Fruit fly (Drosophila melanogaster) Kc167 (cell line): Measurements from ENCODE around the gene CG8563.

Experiments
- Myc ChIP-seq: fragments of >200 bp; optimal IDR thresholded peaks from 2 replicates; lab custom pipeline; 2017; ENCODE audit warnings: missing external identifiers
- Sin3A ChIP-seq: fragments of >200 bp; optimal IDR thresholded peaks from 2 replicates; lab custom pipeline; 2018; ENCODE audit warnings: missing external identifiers
- h ChIP-seq: fragments of >200 bp; optimal IDR thresholded peaks from 3 replicates; lab custom pipeline; 2018; ENCODE audit warnings: missing external identifiers
- insv ChIP-seq: fragments of >200 bp; optimal IDR thresholded peaks from 3 replicates; lab custom pipeline; 2018; ENCODE audit warnings: missing external identifiers
- psq ChIP-seq: fragments of >200 bp; optimal IDR thresholded peaks from 2 replicates; lab custom pipeline; 2017; ENCODE audit warnings: missing external identifiers
- ttk ChIP-seq: sonication (Bioruptor generic); optimal IDR thresholded peaks from 2 replicates; lab custom pipeline; 2017; ENCODE audit warnings: missing external identifiers

CG8563 gene

DNA sequence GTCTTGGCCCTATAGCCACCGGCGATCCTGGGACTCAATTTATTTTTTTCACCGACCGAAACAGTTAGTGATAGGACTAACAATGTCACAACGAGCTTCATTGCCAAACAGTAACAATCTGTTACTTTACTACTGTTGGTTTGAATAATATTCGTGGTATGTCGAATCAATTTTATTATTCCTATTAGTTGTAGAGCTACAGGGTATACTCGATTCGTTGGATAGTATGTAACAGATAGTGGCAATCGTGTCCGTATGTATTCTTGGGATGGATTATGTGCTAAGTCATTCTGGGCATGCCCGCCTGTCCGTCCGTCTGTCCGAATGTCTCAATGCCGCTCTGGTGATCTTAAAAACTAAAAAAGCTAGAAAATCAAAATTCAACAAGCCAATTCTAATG lies 48.8 kb downstream of the CG8563 start, which contains the start of gene sphinx1:
Gene sphinx1, minus strand, starts transcription at position 101 of the 400 bp plus-strand sequence.
- no peak for TF ChIP-seq Sin3A (lab: Kevin White, UChicago)
- TF ChIP-seq psq (lab: Kevin White, UChicago) = no peak
- no peak for TF ChIP-seq h (lab: Kevin White, UChicago)
- no peak for TF ChIP-seq insv (lab: Kevin White, UChicago)
- no peak for TF ChIP-seq ttk (lab: Kevin White, UChicago)
- no peak for TF ChIP-seq Myc (lab: Kevin White, UChicago)

DNA sequence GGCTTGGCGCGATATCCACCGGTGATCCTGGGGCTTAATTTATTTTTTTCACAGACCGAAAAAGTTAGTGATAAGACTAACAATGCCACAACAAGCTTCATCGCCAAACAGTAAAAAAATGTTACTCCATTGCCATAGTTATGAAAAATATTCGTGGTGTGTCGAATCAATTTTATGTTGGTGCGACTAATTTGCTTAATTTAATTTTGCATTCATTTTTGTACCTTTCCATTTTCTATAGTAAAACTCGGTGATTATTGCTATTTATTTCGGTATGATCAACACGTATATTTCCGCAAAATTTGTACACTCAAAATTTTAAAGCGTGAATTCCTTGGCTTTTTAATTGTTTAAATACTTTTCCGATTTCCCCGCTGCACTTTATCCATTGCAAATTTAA lies 50.1 kb downstream of the CG8563 start, which contains the start of gene sphinx2:
Gene sphinx2, minus strand, starts transcription at position 101 of the 400 bp plus-strand sequence.
- TF ChIP-seq psq (lab: Kevin White, UChicago) (no peak), h (lab: Kevin White, UChicago) (no peak), Sin3A (lab: Kevin White, UChicago) (no peak), Myc (lab: Kevin White, UChicago) (no peak), insv (lab: Kevin White, UChicago) (no peak), ttk (lab: Kevin White, UChicago) (no peak)
